Worm (Caenorhabditis elegans) whole organism, L4 larva: ENCODE data around the gene Y53F4B.36.

ENCODE experiments used
- F26F4.8 ChIP-seq: fragments of 200-800 bp; sonication (Bioruptor generic); conservative IDR thresholded peaks from 2 replicates; pipeline ENCODE4 v1.3.6; 2022; ENCODE audit warnings: missing genetic modification characterization, missing compliant biosample characterization
- F37D6.2 ChIP-seq: sonication (generic microtip); optimal IDR thresholded peaks from 2 replicates; lab custom pipeline; 2016; ENCODE audit warnings: mild to moderate bottlenecking, missing genetic modification characterization, missing compliant biosample characterization
- R02D3.7 ChIP-seq: fragments of 150-350 bp; sonication (generic microtip); optimal IDR thresholded peaks from 3 replicates; lab custom pipeline; 2014; ENCODE audit warnings: missing biosample characterization, missing genetic modification characterization
- T26A8.4 ChIP-seq: fragments of 200-800 bp; sonication (Bioruptor generic); IDR thresholded peaks from 2 replicates; pipeline ENCODE4 v1.3.6; 2022; ENCODE audit warnings: missing genetic modification characterization, missing compliant biosample characterization
- attf-4 ChIP-seq: sonication (generic microtip); optimal IDR thresholded peaks from 3 replicates; lab custom pipeline; 2017; ENCODE audit warnings: missing biosample characterization, missing genetic modification characterization
- ceh-28 ChIP-seq: fragments of 150-350 bp; optimal IDR thresholded peaks from 2 replicates; lab custom pipeline; 2014; ENCODE audit warnings: missing biosample characterization, missing genetic modification reagents, missing genetic modification characterization
- ceh-32 ChIP-seq: sonication (generic microtip); optimal IDR thresholded peaks from 2 replicates; lab custom pipeline; 2016; ENCODE audit warnings: mild to moderate bottlenecking, missing genetic modification characterization, missing compliant biosample characterization; ENCODE audit not compliant: poor library complexity
- ceh-82 ChIP-seq: sonication (generic microtip); optimal IDR thresholded peaks from 2 replicates; lab custom pipeline; 2017; ENCODE audit warnings: missing biosample characterization, missing genetic modification characterization
- daf-12 ChIP-seq: fragments of 150-350 bp; optimal IDR thresholded peaks from 2 replicates; lab custom pipeline; 2014; ENCODE audit warnings: missing biosample characterization, missing genetic modification reagents, missing genetic modification characterization
- dmd-8 ChIP-seq: fragments of 200-800 bp; sonication (Bioruptor generic); IDR thresholded peaks from 2 replicates; pipeline ENCODE4 v1.3.6; 2022; ENCODE audit warnings: missing genetic modification characterization, missing compliant biosample characterization
- dve-1 ChIP-seq: sonication (generic microtip); optimal IDR thresholded peaks from 2 replicates; lab custom pipeline; 2017; ENCODE audit warnings: antibody characterized with exemption, mild to moderate bottlenecking, missing genetic modification characterization, missing compliant biosample characterization; ENCODE audit not compliant: insufficient read depth
- fos-1 ChIP-seq: fragments of 150-350 bp; optimal IDR thresholded peaks from 2 replicates; lab custom pipeline; 2014; ENCODE audit warnings: missing biosample characterization, missing genetic modification characterization
- gei-8 ChIP-seq: fragments of 200-800 bp; sonication (Bioruptor generic); optimal IDR thresholded peaks from 2 replicates; lab custom pipeline; 2018; ENCODE audit warnings: mild to moderate bottlenecking, missing genetic modification characterization, missing compliant biosample characterization
- hlh-11 ChIP-seq: fragments of 200-800 bp; sonication (Bioruptor generic); optimal IDR thresholded peaks from 2 replicates; lab custom pipeline; 2018; ENCODE audit warnings: mild to moderate bottlenecking, missing genetic modification characterization, missing compliant biosample characterization
- hlh-30 ChIP-seq: sonication (generic microtip); optimal IDR thresholded peaks from 2 replicates; lab custom pipeline; 2017; ENCODE audit warnings: antibody characterized with exemption, mild to moderate bottlenecking, missing genetic modification characterization, missing compliant biosample characterization; ENCODE audit not compliant: insufficient read depth
- hmg-1.1 ChIP-seq: fragments of 200-800 bp; sonication (Bioruptor generic); IDR thresholded peaks from 2 replicates; pipeline ENCODE4 v1.3.6; 2022; ENCODE audit warnings: missing genetic modification reagents, missing genetic modification characterization, missing compliant biosample characterization
- lim-7 ChIP-seq: fragments of 200-800 bp; sonication (Bioruptor generic); IDR thresholded peaks from 2 replicates; pipeline ENCODE4 v1.3.6; 2022; ENCODE audit warnings: missing genetic modification characterization, missing compliant biosample characterization
- lin-1 ChIP-seq: fragments of 200-800 bp; sonication (Bioruptor generic); IDR thresholded peaks from 2 replicates; pipeline ENCODE4 v1.3.6; 2022; ENCODE audit warnings: missing genetic modification reagents, missing genetic modification characterization, missing compliant biosample characterization
- lin-15B ChIP-seq: fragments of 150-350 bp; sonication (generic microtip); optimal IDR thresholded peaks from 3 replicates; lab custom pipeline; 2014; ENCODE audit warnings: missing biosample characterization, missing genetic modification characterization
- lin-29 ChIP-seq: fragments of 200-800 bp; sonication (Bioruptor generic); IDR thresholded peaks from 2 replicates; pipeline ENCODE4 v1.3.6; 2022; ENCODE audit warnings: missing genetic modification reagents, missing genetic modification characterization, missing compliant biosample characterization
- lin-39 ChIP-seq: fragments of 150-350 bp; optimal IDR thresholded peaks from 2 replicates; lab custom pipeline; 2014; ENCODE audit warnings: missing biosample characterization, missing genetic modification reagents, missing genetic modification characterization
- madf-9 ChIP-seq: fragments of 200-800 bp; sonication (Bioruptor generic); conservative IDR thresholded peaks from 2 replicates; pipeline ENCODE4 v1.3.6; 2022; ENCODE audit warnings: missing genetic modification reagents, missing genetic modification characterization, missing compliant biosample characterization
- mdt-29 ChIP-seq: fragments of 200-800 bp; sonication (Bioruptor generic); IDR thresholded peaks from 2 replicates; pipeline ENCODE4 v1.3.6; 2022; ENCODE audit warnings: missing genetic modification reagents, missing genetic modification characterization, missing compliant biosample characterization
- mep-1 ChIP-seq: fragments of 150-350 bp; sonication (generic microtip); optimal IDR thresholded peaks from 3 replicates; lab custom pipeline; 2014; ENCODE audit warnings: missing biosample characterization, missing genetic modification characterization
- mes-2 ChIP-seq: sonication (generic microtip); optimal IDR thresholded peaks from 2 replicates; lab custom pipeline; 2016; ENCODE audit warnings: missing genotype, mild to moderate bottlenecking, missing genetic modification characterization, missing compliant biosample characterization; ENCODE audit not compliant: poor library complexity, severe bottlenecking
- nhr-11 ChIP-seq: fragments of 150-350 bp; optimal IDR thresholded peaks from 2 replicates; lab custom pipeline; 2014; ENCODE audit warnings: missing biosample characterization, missing genetic modification characterization
- nhr-237 ChIP-seq: sonication (generic microtip); optimal IDR thresholded peaks from 2 replicates; lab custom pipeline; 2017; ENCODE audit warnings: missing biosample characterization, missing genetic modification characterization
- nhr-28 ChIP-seq: fragments of 150-350 bp; optimal IDR thresholded peaks from 2 replicates; lab custom pipeline; 2014; ENCODE audit warnings: missing biosample characterization, missing genetic modification characterization
- nhr-42 ChIP-seq: fragments of 200-800 bp; sonication (Bioruptor generic); IDR thresholded peaks from 2 replicates; pipeline ENCODE4 v1.3.6; 2022; ENCODE audit warnings: missing genetic modification characterization, missing compliant biosample characterization
- nhr-76 ChIP-seq: fragments of 150-350 bp; optimal IDR thresholded peaks from 2 replicates; lab custom pipeline; 2014; ENCODE audit warnings: missing biosample characterization, missing genetic modification characterization
- pqm-1 ChIP-seq: sonication (generic microtip); optimal IDR thresholded peaks from 2 replicates; lab custom pipeline; 2017; ENCODE audit warnings: missing biosample characterization, missing genetic modification characterization
- rbr-2 ChIP-seq: sonication (generic microtip); optimal IDR thresholded peaks from 2 replicates; lab custom pipeline; 2016; ENCODE audit warnings: missing genotype, missing genetic modification characterization, missing compliant biosample characterization
- saeg-2 ChIP-seq: fragments of 200-800 bp; sonication (Bioruptor generic); IDR thresholded peaks from 2 replicates; pipeline ENCODE4 v1.3.6; 2022; ENCODE audit warnings: missing genetic modification reagents, missing genetic modification characterization, missing compliant biosample characterization
- sdz-12 ChIP-seq: fragments of 200-800 bp; sonication (Bioruptor generic); optimal IDR thresholded peaks from 2 replicates; lab custom pipeline; 2018; ENCODE audit warnings: mild to moderate bottlenecking, missing genetic modification characterization, missing compliant biosample characterization
- set-16 ChIP-seq: fragments of 200-800 bp; sonication (Bioruptor generic); IDR thresholded peaks from 2 replicates; pipeline ENCODE4 v1.3.6; 2022; ENCODE audit warnings: missing genetic modification reagents, missing genetic modification characterization, missing compliant biosample characterization
- skn-1 ChIP-seq: fragments of 150-350 bp; optimal IDR thresholded peaks from 2 replicates; lab custom pipeline; 2014; ENCODE audit warnings: missing biosample characterization, missing genetic modification characterization
- snpc-1.2 ChIP-seq: fragments of 200-800 bp; sonication (Bioruptor generic); IDR thresholded peaks from 2 replicates; pipeline ENCODE4 v1.3.6; 2022; ENCODE audit warnings: missing genetic modification reagents, missing genetic modification characterization, missing compliant biosample characterization
- snpc-4 ChIP-seq: fragments of 150-350 bp; optimal IDR thresholded peaks from 2 replicates; lab custom pipeline; 2014; ENCODE audit warnings: missing biosample characterization, missing genetic modification characterization
- spr-1 ChIP-seq: sonication (generic microtip); optimal IDR thresholded peaks from 2 replicates; lab custom pipeline; 2016; ENCODE audit warnings: mild to moderate bottlenecking, missing genetic modification characterization, missing compliant biosample characterization
- tag-97 ChIP-seq: fragments of 200-800 bp; sonication (Bioruptor generic); IDR thresholded peaks from 2 replicates; pipeline ENCODE4 v1.3.6; 2022; ENCODE audit warnings: missing genetic modification characterization, missing compliant biosample characterization
- unc-39 ChIP-seq: sonication (generic microtip); optimal IDR thresholded peaks from 2 replicates; lab custom pipeline; 2017; ENCODE audit warnings: missing biosample characterization, missing genetic modification characterization
- unc-62 ChIP-seq, 3 experiments: fragments of 150-350 bp in 1 of 3; sonication (generic microtip); optimal IDR thresholded peaks in 2 of 3; peaks in 1 of 3; 1 replicate in 1 of 3; 2 replicates in 2 of 3; lab custom pipeline; 2014 to 2017; ENCODE audit warnings: missing biosample characterization in 3 of 3, missing genetic modification characterization in 3 of 3, missing genetic modification reagents in 3 of 3, missing genotype in 1 of 3
- zip-2 ChIP-seq: fragments of 150-350 bp; optimal IDR thresholded peaks from 2 replicates; lab custom pipeline; 2014; ENCODE audit warnings: missing biosample characterization, missing genetic modification characterization
- ztf-11 ChIP-seq: fragments of 150-350 bp; optimal IDR thresholded peaks from 2 replicates; lab custom pipeline; 2014; ENCODE audit warnings: missing biosample characterization, missing genetic modification characterization
- ztf-7 ChIP-seq: fragments of 150-350 bp; optimal IDR thresholded peaks from 2 replicates; lab custom pipeline; 2014; ENCODE audit warnings: missing biosample characterization, missing genetic modification characterization

Y53F4B.36 gene

DNA sequence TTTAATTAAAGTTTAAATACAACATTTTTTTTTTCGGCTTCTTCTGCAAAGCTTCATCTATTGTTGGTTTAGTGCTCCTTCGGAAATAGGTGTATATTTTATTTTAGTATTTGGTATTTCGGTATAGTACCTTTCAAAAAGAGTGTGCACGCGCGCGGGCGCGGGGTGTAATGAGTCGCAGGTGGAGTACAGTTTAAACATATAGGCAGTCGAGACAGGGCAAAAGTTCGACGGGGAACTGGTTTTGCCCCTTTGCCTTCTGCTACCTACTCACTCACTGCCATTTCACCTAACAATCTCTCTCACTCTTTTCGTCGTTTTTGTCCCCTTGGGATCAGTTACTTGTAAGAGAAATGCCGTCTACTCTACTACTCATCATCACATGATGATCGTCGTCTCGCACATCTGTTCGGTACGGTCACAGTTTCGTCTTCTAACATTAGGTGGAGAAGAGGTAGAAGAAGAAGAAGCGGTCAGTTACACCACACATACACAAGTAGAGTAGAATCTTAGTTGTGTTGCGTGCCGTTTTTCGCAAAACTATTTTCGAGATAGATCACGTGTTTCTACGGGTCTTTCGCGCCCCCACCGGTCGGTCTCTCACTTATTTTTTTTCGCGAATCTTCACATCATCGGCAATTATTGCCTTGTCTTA, 36.6 kb downstream of the Y53F4B.36 start (continued):
- TF ChIP-seq set-16 (peak; percentile 12; the same call in 1 of the 2 replicates), unc-62 (GFP tag; optimal IDR thresholded peaks at IDR 0.05 in 1 of 2; lab: Kevin White, UChicago) (peak in 1 of 2 experiments; percentile 89), unc-62 (tag; optimal IDR thresholded peaks at IDR 0.05; lab: Kevin White, UChicago) (no peak), skn-1 (tag; lab: Kevin White, UChicago) (no peak), unc-39 (tag; lab: Kevin White, UChicago) (no peak), snpc-4 (tag; lab: Kevin White, UChicago) (no peak), nhr-28 (tag; lab: Kevin White, UChicago) (peak; percentile 61), hlh-11 (peak; percentile 63), ztf-11 (no peak), lim-7 (GFP tag; lab: Robert Waterston, UW) (no peak), tag-97 (GFP tag; lab: Robert Waterston, UW) (no peak), dmd-8 (no peak), daf-12 (no peak), ztf-7 (tag; lab: Kevin White, UChicago) (no peak), ceh-32 (tag; lab: Kevin White, UChicago) (no peak), T26A8.4 (no peak), zip-2 (tag; lab: Kevin White, UChicago) (no peak), gei-8 (no peak), ceh-82 (no peak), spr-1 (tag; lab: Kevin White, UChicago) (no peak), nhr-11 (tag; lab: Kevin White, UChicago) (no peak), rbr-2 (tag; lab: Kevin White, UChicago) (no peak), snpc-1.2 (GFP tag; lab: Robert Waterston, UW) (no peak), hlh-30 (tag; lab: Kevin White, UChicago) (peak; percentile 71), fos-1 (no peak), lin-15B (tag; lab: Kevin White, UChicago) (no peak), lin-1 (no peak), mdt-29 (GFP tag; lab: Robert Waterston, UW) (no peak), attf-4 (tag; lab: Kevin White, UChicago) (no peak), sdz-12 (GFP tag; lab: Kevin White, UChicago) (no peak), nhr-42 (GFP tag; lab: Robert Waterston, UW) (no peak; the same call in 1 of the 2 replicates), lin-29 (no peak), dve-1 (tag; lab: Kevin White, UChicago) (no peak), F26F4.8 (GFP tag; lab: Robert Waterston, UW) (no peak), R02D3.7 (tag; lab: Kevin White, UChicago) (no peak), ceh-28 (tag; lab: Kevin White, UChicago) (no peak), nhr-76 (tag; lab: Kevin White, UChicago) (no peak), madf-9 (GFP tag; lab: Robert Waterston, UW) (peak; percentile 32; the same call in 1 of the 2 replicates), saeg-2 (GFP tag; lab: Robert Waterston, UW) (no peak), F37D6.2 (tag; lab: Kevin White, UChicago) (no peak), nhr-237 (tag; lab: Kevin White, UChicago) (no peak), pqm-1 (tag; lab: Kevin White, UChicago) (no peak)

- TF ChIP-seq mes-2 (tag; lab: Kevin White, UChicago) = peak; percentile 21
- 0 out of 2 replicates have a peak, but pooled peaks have one; percentile 27 for TF ChIP-seq hmg-1.1 (GFP tag; lab: Robert Waterston, UW)
- TF ChIP-seq mep-1 (tag; lab: Kevin White, UChicago) = peak; percentile 13
- TF ChIP-seq sdz-12 (GFP tag; lab: Kevin White, UChicago) = no peak
- no peak for TF ChIP-seq lin-39 (tag; lab: Kevin White, UChicago)
- 0 out of 2 replicates have a peak, but pooled peaks have one; percentile 25 for TF ChIP-seq nhr-42 (GFP tag; lab: Robert Waterston, UW)
- TF ChIP-seq nhr-11 (tag; lab: Kevin White, UChicago) = no peak
Measured at ce11 chrII:15213732-15214131, 38.0 kb downstream of the Y53F4B.36 start.
